Worm (Caenorhabditis elegans) whole organism, late embryonic: Measurements from ENCODE around the gene fbxa-153.
A peak's percentile ranks its signal among the peaks of the same experiment; 100 is the strongest.

Source experiments
- C38D4.7 ChIP-seq: fragments of 200-800 bp; sonication (Bioruptor generic); optimal IDR thresholded peaks from 2 replicates; lab custom pipeline; 2018; ENCODE audit warnings: mild to moderate bottlenecking, missing genetic modification characterization, moderate library complexity, missing compliant biosample characterization
- K09A11.1 ChIP-seq: sonication (generic microtip); optimal IDR thresholded peaks from 2 replicates; lab custom pipeline; 2017; ENCODE audit warnings: antibody characterized with exemption, mild to moderate bottlenecking, missing genetic modification characterization, missing compliant biosample characterization; ENCODE audit not compliant: insufficient read depth
- Y22D7AL.16 ChIP-seq: sonication (generic microtip); optimal IDR thresholded peaks from 2 replicates; lab custom pipeline; 2016; ENCODE audit warnings: missing genetic modification characterization, missing compliant biosample characterization
- ahr-1 ChIP-seq: sonication (generic microtip); optimal IDR thresholded peaks from 2 replicates; lab custom pipeline; 2016; ENCODE audit warnings: missing genetic modification characterization, missing compliant biosample characterization
- ceh-2 ChIP-seq: sonication (generic microtip); optimal IDR thresholded peaks from 2 replicates; lab custom pipeline; 2016; ENCODE audit warnings: missing genotype, missing genetic modification characterization, missing compliant biosample characterization
- ceh-22 ChIP-seq: sonication (generic microtip); optimal IDR thresholded peaks from 2 replicates; lab custom pipeline; 2017; ENCODE audit warnings: missing biosample characterization, missing genetic modification characterization
- ceh-30 ChIP-seq: fragments of 150-350 bp; optimal IDR thresholded peaks from 2 replicates; lab custom pipeline; 2014; ENCODE audit warnings: missing biosample characterization, missing genetic modification characterization
- ceh-31 ChIP-seq: sonication (generic microtip); optimal IDR thresholded peaks from 2 replicates; lab custom pipeline; 2016; ENCODE audit warnings: missing genetic modification characterization, missing compliant biosample characterization
- ceh-48 ChIP-seq: sonication (generic microtip); optimal IDR thresholded peaks from 2 replicates; lab custom pipeline; 2016; ENCODE audit warnings: missing genetic modification characterization, inconsistent platforms, missing compliant biosample characterization
- che-1 ChIP-seq: sonication (generic microtip); optimal IDR thresholded peaks from 2 replicates; lab custom pipeline; 2016; ENCODE audit warnings: mild to moderate bottlenecking, missing genetic modification characterization, missing compliant biosample characterization
- dmd-4 ChIP-seq: sonication (generic microtip); optimal IDR thresholded peaks from 2 replicates; lab custom pipeline; 2016; ENCODE audit warnings: borderline replicate concordance, missing genetic modification characterization, missing compliant biosample characterization
- elt-2 ChIP-seq: sonication (generic microtip); optimal IDR thresholded peaks from 2 replicates; lab custom pipeline; 2016; ENCODE audit warnings: missing genetic modification reagents, missing genetic modification characterization, missing compliant biosample characterization
- elt-4 ChIP-seq: sonication (generic microtip); optimal IDR thresholded peaks from 2 replicates; lab custom pipeline; 2016; ENCODE audit warnings: missing genetic modification characterization, missing compliant biosample characterization
- fkh-6 ChIP-seq: sonication (generic microtip); optimal IDR thresholded peaks from 2 replicates; lab custom pipeline; 2016; ENCODE audit warnings: missing genetic modification characterization, missing compliant biosample characterization
- hlh-30 ChIP-seq: sonication (generic microtip); optimal IDR thresholded peaks from 2 replicates; lab custom pipeline; 2017; ENCODE audit warnings: antibody characterized with exemption, missing genetic modification characterization, missing compliant biosample characterization; ENCODE audit not compliant: insufficient read depth
- lim-6 ChIP-seq: sonication (generic microtip); optimal IDR thresholded peaks from 2 replicates; lab custom pipeline; 2016; ENCODE audit warnings: missing genetic modification characterization, missing compliant biosample characterization
- madf-2 ChIP-seq: sonication (generic microtip); optimal IDR thresholded peaks from 2 replicates; lab custom pipeline; 2017; ENCODE audit warnings: missing genetic modification characterization, missing compliant biosample characterization
- nfya-1 ChIP-seq: sonication (generic microtip); optimal IDR thresholded peaks from 2 replicates; lab custom pipeline; 2017; ENCODE audit warnings: missing genetic modification characterization, mild to moderate bottlenecking, missing compliant biosample characterization, antibody characterized with exemption, moderate library complexity
- nhr-11 ChIP-seq: fragments of 150-350 bp; optimal IDR thresholded peaks from 2 replicates; lab custom pipeline; 2014; ENCODE audit warnings: missing biosample characterization, missing genetic modification characterization
- pha-4 ChIP-seq: fragments of 150-350 bp; optimal IDR thresholded peaks from 2 replicates; lab custom pipeline; 2018; ENCODE audit warnings: missing biosample characterization, missing genetic modification reagents, missing genetic modification characterization
- pqm-1 ChIP-seq: sonication (generic microtip); optimal IDR thresholded peaks from 2 replicates; lab custom pipeline; 2016; ENCODE audit warnings: missing genetic modification characterization, missing compliant biosample characterization
- ref-2 ChIP-seq: sonication (generic microtip); optimal IDR thresholded peaks from 2 replicates; lab custom pipeline; 2016; ENCODE audit warnings: missing genetic modification characterization, missing compliant biosample characterization
- sdc-2 ChIP-seq: sonication (generic microtip); optimal IDR thresholded peaks from 2 replicates; lab custom pipeline; 2016; ENCODE audit warnings: missing genotype, missing genetic modification characterization, missing compliant biosample characterization
- sox-2 ChIP-seq: fragments of 200-800 bp; sonication (Bioruptor generic); IDR thresholded peaks from 2 replicates; pipeline ENCODE4 v1.3.6; 2022; ENCODE audit warnings: missing genetic modification reagents, missing genetic modification characterization, missing compliant biosample characterization
- sox-4 ChIP-seq: sonication (generic microtip); optimal IDR thresholded peaks from 2 replicates; lab custom pipeline; 2017; ENCODE audit warnings: mild to moderate bottlenecking, missing genetic modification characterization, inconsistent platforms, missing compliant biosample characterization
- syd-9 ChIP-seq: sonication (generic microtip); optimal IDR thresholded peaks from 2 replicates; lab custom pipeline; 2016; ENCODE audit warnings: mild to moderate bottlenecking, missing genetic modification characterization, moderate library complexity, missing compliant biosample characterization
- tbx-7 ChIP-seq: sonication (generic microtip); optimal IDR thresholded peaks from 2 replicates; lab custom pipeline; 2016; ENCODE audit warnings: missing genotype, missing genetic modification characterization, missing compliant biosample characterization
- unc-55 ChIP-seq: sonication (generic microtip); optimal IDR thresholded peaks from 2 replicates; lab custom pipeline; 2017; ENCODE audit warnings: missing biosample characterization, missing genetic modification reagents, missing genetic modification characterization
- unc-86 ChIP-seq: sonication (generic microtip); optimal IDR thresholded peaks from 2 replicates; lab custom pipeline; 2016; ENCODE audit warnings: missing genetic modification characterization, missing compliant biosample characterization
- ztf-16 ChIP-seq: sonication (generic microtip); optimal IDR thresholded peaks from 2 replicates; lab custom pipeline; 2017; ENCODE audit warnings: missing genetic modification characterization, missing compliant biosample characterization

fbxa-153 gene

DNA sequence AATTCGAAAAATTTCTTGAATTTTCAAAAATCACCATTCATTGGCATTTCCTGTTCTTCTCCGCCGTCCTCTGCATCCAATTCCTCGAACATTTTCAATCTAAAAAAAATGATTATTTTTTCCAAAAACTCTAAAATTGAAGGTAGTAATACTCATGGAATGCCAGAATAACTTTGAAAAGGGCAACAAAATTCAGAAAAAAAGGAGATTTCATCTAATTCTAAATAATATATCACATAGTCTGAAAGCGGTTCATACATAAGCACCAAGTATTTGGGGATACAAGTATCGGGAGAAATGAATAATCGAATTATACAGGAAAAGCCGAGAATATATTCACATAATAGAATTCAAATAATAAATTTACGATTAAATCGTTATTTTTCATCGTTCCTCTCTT, 34.9 kb downstream of the fbxa-153 start, which contains the start of gene mdt-28:
TSS of gene mdt-28 (minus strand) at position 101 of the 400 bp plus-strand sequence.
- TF ChIP-seq sox-2 (GFP tag; lab: Robert Waterston, UW) (no peak), elt-4 (no peak), fkh-6 (tag; lab: Kevin White, UChicago) (no peak), Y22D7AL.16 (tag; lab: Kevin White, UChicago) (no peak), pha-4 (tag; lab: Kevin White, UChicago) (no peak), che-1 (tag; lab: Kevin White, UChicago) (no peak), madf-2 (tag; lab: Kevin White, UChicago) (no peak), ceh-2 (tag; lab: Kevin White, UChicago) (no peak), pqm-1 (tag; lab: Kevin White, UChicago) (no peak), ceh-22 (tag; lab: Kevin White, UChicago) (no peak)

DNA sequence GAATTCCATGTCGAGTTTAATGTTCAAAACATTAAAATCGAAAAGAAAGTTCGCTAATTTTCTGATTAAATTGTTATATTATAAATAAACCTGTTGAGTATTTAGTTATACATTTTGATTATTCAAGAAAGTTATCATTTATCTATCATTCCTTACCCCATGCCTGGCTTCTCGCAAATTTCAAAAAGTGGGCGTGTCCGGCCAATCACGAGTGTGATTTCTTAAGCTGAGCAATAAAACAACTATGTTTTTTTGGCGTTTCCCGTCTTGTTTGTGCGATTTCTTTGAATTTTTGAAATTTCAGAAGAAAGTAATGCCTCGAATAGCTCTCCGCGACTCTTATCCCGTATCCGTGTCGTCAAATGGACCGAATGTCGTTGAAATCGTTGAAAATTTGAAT, 37.6 kb downstream of the fbxa-153 start, which contains the start of gene fbxa-94:
TSS of gene fbxa-94 (plus strand) at position 301 of the 400 bp plus-strand sequence.
- TF ChIP-seq nfya-1 (tag; lab: Kevin White, UChicago) (peak; percentile 6), unc-86 (tag; lab: Kevin White, UChicago) (no peak)

DNA sequence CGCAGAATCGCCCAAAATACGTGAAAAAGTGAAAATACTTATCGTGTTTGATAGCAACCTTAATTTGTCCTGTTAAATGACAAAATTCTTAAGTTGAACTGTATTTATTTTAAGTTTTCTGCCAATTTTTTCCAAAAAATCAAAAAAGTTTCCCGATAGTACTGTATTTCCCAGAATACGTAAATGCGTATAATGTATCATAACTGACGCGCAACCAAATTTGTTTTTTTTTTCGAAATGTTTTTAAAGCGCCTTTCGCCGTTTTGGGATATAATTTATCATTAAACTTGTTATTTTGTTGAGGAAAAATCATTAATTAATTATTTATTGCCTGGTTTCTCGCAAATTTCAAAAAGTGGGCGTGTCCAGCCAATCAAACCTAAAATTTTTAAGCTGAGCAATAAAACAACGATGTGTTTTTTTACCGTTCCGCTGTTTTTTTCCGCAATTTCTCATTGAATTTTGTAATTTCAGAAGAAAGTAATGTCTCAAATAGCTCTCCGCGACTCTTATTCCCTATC, 39.1 kb downstream of the fbxa-153 start, which contains the start of gene fbxa-95:
TSS of gene fbxa-95 (plus strand) at position 471 of the 521 bp plus-strand sequence.
- TF ChIP-seq ahr-1 (tag; lab: Kevin White, UChicago) (no peak), dmd-4 (tag; lab: Kevin White, UChicago) (no peak), ceh-48 (no peak), nfya-1 (tag; lab: Kevin White, UChicago) (no peak), ceh-31 (tag; lab: Kevin White, UChicago) (no peak), ztf-16 (tag; lab: Kevin White, UChicago) (no peak), hlh-30 (tag; lab: Kevin White, UChicago) (no peak), K09A11.1 (no peak), sox-4 (tag; lab: Kevin White, UChicago) (no peak), fkh-6 (tag; lab: Kevin White, UChicago) (no peak)

DNA sequence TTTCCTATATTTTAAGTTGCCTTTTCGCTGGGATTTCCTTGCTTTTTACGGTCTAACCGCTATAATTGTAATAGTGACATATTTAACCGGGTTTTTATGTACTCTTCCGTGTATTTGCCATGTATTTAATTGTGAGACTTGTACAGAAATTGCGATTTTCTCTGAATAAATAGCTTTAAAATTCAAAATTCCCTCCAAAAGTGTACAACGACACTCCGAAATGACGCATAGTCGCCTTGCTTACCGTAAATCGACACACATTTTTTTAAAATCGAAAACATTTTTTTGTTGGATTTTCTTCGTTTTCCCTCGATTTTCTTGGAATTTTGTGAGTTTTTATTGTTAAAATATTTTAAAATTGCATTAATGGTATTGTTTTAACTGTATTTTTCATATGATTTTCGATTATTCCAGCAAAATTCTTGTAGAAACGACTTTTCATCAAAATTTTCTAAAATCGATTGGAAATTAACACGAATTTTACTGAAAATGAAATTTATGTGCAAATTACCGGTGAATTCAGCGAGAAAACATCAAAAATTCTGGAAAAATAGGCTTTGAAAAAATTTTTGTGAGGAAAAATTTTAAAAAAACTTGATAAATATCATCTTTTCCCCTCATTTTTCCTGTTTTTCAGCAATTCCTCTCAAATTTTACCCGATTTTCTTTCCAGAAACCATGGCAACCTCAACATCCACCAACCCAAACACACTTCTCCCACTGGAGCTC, 40.3 kb downstream of the fbxa-153 start, which contains the start of gene lsm-5:
TSS of gene lsm-5 (plus strand) at position 679 of the 729 bp plus-strand sequence.
- no peak for TF ChIP-seq sdc-2 (tag; lab: Kevin White, UChicago)
- TF ChIP-seq unc-55, result no peak
- TF ChIP-seq che-1 (tag; lab: Kevin White, UChicago), result no peak
- no peak for TF ChIP-seq Y22D7AL.16 (tag; lab: Kevin White, UChicago)
- TF ChIP-seq C38D4.7 (GFP tag; lab: Kevin White, UChicago), result no peak
- TF ChIP-seq syd-9 (tag; lab: Kevin White, UChicago), result no peak
- TF ChIP-seq elt-2 (tag; lab: Kevin White, UChicago), result no peak
- TF ChIP-seq, all 69 proteins: peak for 0

DNA sequence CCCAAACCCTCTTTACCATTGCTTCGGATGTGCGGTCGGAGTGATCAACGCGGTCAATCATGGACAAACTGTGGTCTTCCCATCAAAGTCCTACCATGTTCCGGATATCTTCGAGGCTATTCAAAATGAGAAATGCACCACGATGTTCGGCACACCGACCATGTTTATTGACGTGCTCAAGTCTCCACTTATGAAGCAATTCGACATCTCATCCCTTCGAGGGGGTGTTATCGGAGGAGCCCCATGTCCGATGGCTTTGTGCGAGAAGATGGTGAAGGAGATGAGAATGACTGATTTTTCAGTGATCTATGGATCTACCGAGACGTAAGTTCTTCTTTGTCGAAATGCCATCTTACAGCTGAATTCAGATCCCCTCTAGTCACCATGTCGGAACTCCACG, 41.8 kb downstream of the fbxa-153 start:
- no peak for TF ChIP-seq lim-6 (tag; lab: Kevin White, UChicago)
- no peak for TF ChIP-seq ceh-30
- no peak for TF ChIP-seq nfya-1 (tag; lab: Kevin White, UChicago)
- no peak for TF ChIP-seq ref-2 (tag; lab: Kevin White, UChicago)
- no peak for TF ChIP-seq fkh-6 (tag; lab: Kevin White, UChicago)
- no peak for TF ChIP-seq sox-2 (GFP tag; lab: Robert Waterston, UW)
- no peak for TF ChIP-seq nhr-11
- no peak for TF ChIP-seq tbx-7 (tag; lab: Kevin White, UChicago)
- TF ChIP-seq hlh-30 (tag; lab: Kevin White, UChicago), result no peak
